Worm (Caenorhabditis elegans) whole organism, L1 larva: ENCODE data around the gene Y45F10B.59.
A peak's percentile ranks its signal among the peaks of the same experiment; 100 is the strongest.

ENCODE experiments used
- ceh-63 ChIP-seq: fragments of 200-800 bp; sonication (Bioruptor generic); optimal IDR thresholded peaks from 2 replicates; lab custom pipeline; 2018; ENCODE audit warnings: mild to moderate bottlenecking, missing genetic modification characterization, missing compliant biosample characterization
- ceh-82 ChIP-seq, 3 experiments: fragments of 150-350 bp in 1 of 3; sonication (generic microtip) in 2 of 3; optimal IDR thresholded peaks; 2 replicates each; lab custom pipeline; 2014 to 2017; ENCODE audit warnings: missing biosample characterization in 3 of 3, missing genetic modification characterization in 3 of 3
- ceh-88 ChIP-seq: fragments of 200-800 bp; sonication (Bioruptor generic); IDR thresholded peaks from 2 replicates; pipeline ENCODE4 v1.3.6; 2022; ENCODE audit warnings: missing genetic modification characterization, missing compliant biosample characterization
- dsc-1 ChIP-seq: sonication (generic microtip); optimal IDR thresholded peaks from 2 replicates; lab custom pipeline; 2016; ENCODE audit warnings: mild to moderate bottlenecking, missing genetic modification characterization, missing compliant biosample characterization
- efl-1 ChIP-seq, 4 experiments: fragments of 150-350 bp; optimal IDR thresholded peaks in 3 of 4; peaks in 1 of 4; 1 replicate in 1 of 4; 2 replicates in 3 of 4; lab custom pipeline; 2014; ENCODE audit warnings: missing biosample characterization in 2 of 4, missing genetic modification characterization in 2 of 4, missing genetic modification reagents in 2 of 4
- efl-3 ChIP-seq: fragments of 200-800 bp; sonication (Bioruptor generic); optimal IDR thresholded peaks from 2 replicates; lab custom pipeline; 2018; ENCODE audit warnings: mild to moderate bottlenecking, missing genetic modification characterization, missing compliant biosample characterization
- ets-5 ChIP-seq: fragments of 200-800 bp; sonication (Bioruptor generic); IDR thresholded peaks from 2 replicates; pipeline ENCODE4 v1.3.6; 2022; ENCODE audit warnings: missing genetic modification characterization, missing compliant biosample characterization
- fos-1 ChIP-seq: fragments of 150-350 bp; optimal IDR thresholded peaks from 2 replicates; lab custom pipeline; 2014; ENCODE audit warnings: missing biosample characterization, missing genetic modification characterization
- hlh-17 ChIP-seq: fragments of 200-800 bp; sonication (Bioruptor generic); optimal IDR thresholded peaks from 2 replicates; lab custom pipeline; 2018; ENCODE audit warnings: missing genetic modification characterization, mild to moderate bottlenecking, missing compliant biosample characterization, moderate library complexity, borderline replicate concordance
- irx-1 ChIP-seq: sonication (generic microtip); optimal IDR thresholded peaks from 2 replicates; lab custom pipeline; 2016; ENCODE audit warnings: missing genetic modification characterization, missing compliant biosample characterization
- lin-14 ChIP-seq: fragments of 200-800 bp; sonication (Bioruptor generic); optimal IDR thresholded peaks from 2 replicates; lab custom pipeline; 2018; ENCODE audit warnings: mild to moderate bottlenecking, missing genetic modification characterization, moderate library complexity, missing compliant biosample characterization
- lsy-2 ChIP-seq, 2 experiments: fragments of 150-350 bp; optimal IDR thresholded peaks; 2 replicates each; lab custom pipeline; 2014; ENCODE audit warnings: missing biosample characterization in 2 of 2, missing genetic modification characterization in 2 of 2
- mdl-1 ChIP-seq, 2 experiments: fragments of 150-350 bp; optimal IDR thresholded peaks; 2 replicates each; lab custom pipeline; 2014 to 2017; ENCODE audit warnings: missing biosample characterization in 2 of 2, missing genetic modification characterization in 2 of 2, inconsistent platforms in 1 of 2
- nhr-19 ChIP-seq: fragments of 200-800 bp; sonication (Bioruptor generic); conservative IDR thresholded peaks from 2 replicates; pipeline ENCODE4 v1.3.6; 2022; ENCODE audit warnings: missing genetic modification characterization, missing compliant biosample characterization
- nhr-28 ChIP-seq: fragments of 150-350 bp; optimal IDR thresholded peaks from 2 replicates; lab custom pipeline; 2014; ENCODE audit warnings: missing biosample characterization, missing genetic modification characterization
- nhr-77 ChIP-seq: fragments of 150-350 bp; optimal IDR thresholded peaks from 2 replicates; lab custom pipeline; 2014; ENCODE audit warnings: missing biosample characterization, missing genetic modification characterization
- nhr-84 ChIP-seq: sonication (generic microtip); optimal IDR thresholded peaks from 2 replicates; lab custom pipeline; 2017; ENCODE audit warnings: missing biosample characterization, missing genetic modification characterization
- nhr-85 ChIP-seq: sonication (generic microtip); peaks from one replicate; lab custom pipeline; 2016; ENCODE audit warnings: missing genetic modification characterization, inconsistent platforms, missing compliant biosample characterization
- nhr-90 ChIP-seq: sonication (generic microtip); optimal IDR thresholded peaks from 2 replicates; lab custom pipeline; 2016; ENCODE audit warnings: mild to moderate bottlenecking, missing genetic modification characterization, missing compliant biosample characterization; ENCODE audit not compliant: poor library complexity
- pax-3 ChIP-seq: fragments of 200-800 bp; sonication (Bioruptor generic); optimal IDR thresholded peaks from 2 replicates; lab custom pipeline; 2018; ENCODE audit warnings: mild to moderate bottlenecking, missing genetic modification characterization, moderate library complexity, missing compliant biosample characterization
- rnt-1 ChIP-seq: sonication (generic microtip); optimal IDR thresholded peaks from 2 replicates; lab custom pipeline; 2016; ENCODE audit warnings: mild to moderate bottlenecking, missing genetic modification characterization, moderate library complexity, missing compliant biosample characterization
- skn-1 ChIP-seq: fragments of 150-350 bp; optimal IDR thresholded peaks from 2 replicates; lab custom pipeline; 2014; ENCODE audit warnings: missing biosample characterization, missing genetic modification characterization
- snpc-4 ChIP-seq: fragments of 150-350 bp; optimal IDR thresholded peaks from 2 replicates; lab custom pipeline; 2014; ENCODE audit warnings: missing biosample characterization, missing genetic modification characterization
- sptf-1 ChIP-seq: fragments of 150-350 bp; optimal IDR thresholded peaks from 2 replicates; lab custom pipeline; 2014; ENCODE audit warnings: missing biosample characterization, missing genetic modification characterization
- tbx-2 ChIP-seq: sonication (generic microtip); optimal IDR thresholded peaks from 2 replicates; lab custom pipeline; 2016; ENCODE audit warnings: missing genetic modification characterization, missing compliant biosample characterization
- tlp-1 ChIP-seq: fragments of 150-350 bp; optimal IDR thresholded peaks from 2 replicates; lab custom pipeline; 2014; ENCODE audit warnings: missing biosample characterization, missing genetic modification characterization
- unc-30 ChIP-seq: sonication (generic microtip); optimal IDR thresholded peaks from 2 replicates; lab custom pipeline; 2017; ENCODE audit warnings: missing biosample characterization, missing genetic modification characterization
- unc-62 ChIP-seq: fragments of 150-350 bp; optimal IDR thresholded peaks from 2 replicates; lab custom pipeline; 2014; ENCODE audit warnings: missing biosample characterization, missing genetic modification reagents, missing genetic modification characterization
- ztf-4 ChIP-seq: fragments of 150-350 bp; optimal IDR thresholded peaks from 2 replicates; lab custom pipeline; 2014; ENCODE audit warnings: missing biosample characterization, missing genetic modification characterization

The Y45F10B.59 gene

ce11 chrIV:13601973-13602669 lies at the start of gene Y45F10B.59:
Gene Y45F10B.59, plus strand, starts transcription at chrIV:13602619.
- TF ChIP-seq unc-62 (GFP tag; lab: Kevin White, UChicago) (no peak), nhr-19 (GFP tag; lab: Robert Waterston, UW) (0 out of 2 replicates have a peak, but pooled peaks have one; percentile 16), nhr-77 (no peak), ceh-88 (GFP tag; lab: Robert Waterston, UW) (no peak), tbx-2 (tag; lab: Kevin White, UChicago) (no peak), snpc-4 (peak; percentile 86), irx-1 (tag; lab: Kevin White, UChicago) (no peak), efl-1 (optimal IDR thresholded peaks at IDR 0.05; lab: Kevin White, UChicago) (no peak), efl-1 (GFP tag; optimal IDR thresholded peaks at IDR 0.05 in 1 of 2; lab: Kevin White, UChicago) (peak in 1 of 2 experiments; percentile 66), efl-3 (GFP tag; lab: Kevin White, UChicago) (no peak), pax-3 (tag; lab: Kevin White, UChicago) (no peak), nhr-85 (tag; lab: Kevin White, UChicago) (peak; percentile 69), nhr-90 (tag; lab: Kevin White, UChicago) (peak; percentile 43), ets-5 (GFP tag; lab: Robert Waterston, UW) (no peak)

DNA sequence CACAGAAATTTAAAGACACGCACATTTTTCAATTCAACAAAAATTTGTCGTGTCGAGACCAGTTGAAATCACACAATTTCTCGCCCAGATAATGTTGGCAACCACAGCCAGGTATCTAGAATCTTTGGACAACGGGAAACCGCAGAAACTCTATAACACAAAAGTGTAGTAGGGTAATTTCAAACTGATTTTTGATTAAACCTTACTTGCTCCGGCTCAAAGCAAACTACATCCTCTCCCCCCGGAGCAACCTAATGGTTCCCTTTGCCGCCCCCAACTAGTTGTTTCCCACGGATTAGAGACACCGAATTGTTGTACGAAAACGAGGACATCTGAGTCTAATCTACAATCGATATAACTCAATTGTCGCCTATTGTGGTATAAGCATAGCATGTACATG lies 48.1 kb upstream of the Y45F10B.59 start:
- TF ChIP-seq efl-1 (optimal IDR thresholded peaks at IDR 0.05; lab: Kevin White, UChicago) (no peak), efl-1 (GFP tag; optimal IDR thresholded peaks at IDR 0.05 in 1 of 2; lab: Kevin White, UChicago) (peak in 1 of 2 experiments; percentile 76), lsy-2 (tag; optimal IDR thresholded peaks at IDR 0.05; lab: Kevin White, UChicago) (no peak)
- TF ChIP-seq, all 84 proteins: peak for 1

DNA sequence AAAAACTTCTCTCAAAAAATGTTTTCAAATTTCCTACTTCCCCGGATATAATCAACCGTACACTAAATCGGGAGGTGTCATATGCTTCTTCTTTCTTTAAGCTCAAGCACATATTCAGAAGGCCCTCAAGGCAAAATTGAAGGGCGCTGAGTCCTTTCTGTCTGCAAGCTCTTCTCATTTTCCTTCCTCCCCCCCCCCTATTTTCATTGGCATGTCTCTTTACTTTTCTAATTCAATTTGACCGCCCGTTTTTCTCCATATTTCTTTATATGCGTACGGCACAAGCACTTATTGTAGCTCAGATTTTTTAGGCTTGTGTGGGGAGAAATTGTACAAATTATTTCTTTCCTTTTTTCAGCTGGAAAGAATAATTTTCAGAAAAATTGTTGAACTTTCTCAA lies 46.9 kb upstream of the Y45F10B.59 start:
- TF ChIP-seq lin-14 (GFP tag; lab: Kevin White, UChicago), result peak; percentile 58
- no peak for TF ChIP-seq ceh-63 (GFP tag; lab: Kevin White, UChicago)

- TF ChIP-seq ztf-4 (tag; lab: Kevin White, UChicago), result no peak
- TF ChIP-seq ceh-82 (tag; optimal IDR thresholded peaks at IDR 0.05; lab: Kevin White, UChicago), result no peak
- TF ChIP-seq lin-14 (GFP tag; lab: Kevin White, UChicago), result peak; percentile 22
Observed at ce11 chrIV:13557393-13557792, 45.0 kb upstream of the Y45F10B.59 start.

DNA sequence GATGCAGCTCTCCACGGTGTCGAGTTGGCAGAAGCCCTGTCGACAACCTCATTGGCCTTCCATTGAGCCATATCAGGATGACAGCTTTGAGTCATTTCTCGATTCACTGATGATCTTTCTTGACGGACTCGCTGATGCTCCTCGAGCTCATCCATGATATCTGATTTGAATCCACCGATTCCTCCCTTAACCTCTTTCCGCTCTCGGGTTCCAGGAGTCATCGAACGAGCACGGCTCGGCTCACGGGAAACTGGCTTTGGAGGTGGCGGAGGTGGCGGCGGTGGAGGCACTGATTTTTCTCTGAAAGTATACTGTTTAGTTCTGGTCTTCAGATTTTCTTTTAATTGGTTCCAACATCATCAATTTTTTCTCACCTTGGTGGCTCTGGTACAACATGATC lies 43.4 kb upstream of the Y45F10B.59 start:
- TF ChIP-seq unc-30 (no peak), nhr-28 (tag; lab: Kevin White, UChicago) (no peak), hlh-17 (no peak), tlp-1 (tag; lab: Kevin White, UChicago) (no peak), nhr-84 (no peak), ceh-88 (GFP tag; lab: Robert Waterston, UW) (no peak), mdl-1 (tag; optimal IDR thresholded peaks at IDR 0.05; lab: Kevin White, UChicago) (no peak), skn-1 (tag; lab: Kevin White, UChicago) (no peak), irx-1 (tag; lab: Kevin White, UChicago) (no peak), fos-1 (tag; lab: Kevin White, UChicago) (no peak), lin-14 (GFP tag; lab: Kevin White, UChicago) (no peak)

- TF ChIP-seq lin-14 (GFP tag; lab: Kevin White, UChicago), result peak; percentile 47
- TF ChIP-seq snpc-4, result no peak
- TF ChIP-seq sptf-1 (tag; lab: Kevin White, UChicago), result no peak
- peak; percentile 64 for TF ChIP-seq dsc-1 (tag; lab: Kevin White, UChicago)
- peak; percentile 22 for TF ChIP-seq rnt-1 (tag; lab: Kevin White, UChicago)
- no peak for TF ChIP-seq tlp-1 (tag; lab: Kevin White, UChicago)
Observed at ce11 chrIV:13561629-13562028, 40.8 kb upstream of the Y45F10B.59 start, which contains the start of the genes Y45F10B.13 and qui-1. Gene Y45F10B.13, minus strand, starts transcription at chrIV:13561729. Gene qui-1, plus strand, starts transcription at chrIV:13561861.
